Worm (Caenorhabditis elegans) whole organism, midembryonic: ENCODE data around the gene Y55D5A.4.

Experiments
- T22C8.4 ChIP-seq: fragments of 200-800 bp; sonication (Bioruptor generic); IDR thresholded peaks from 2 replicates; pipeline ENCODE4 v1.3.6; 2022; ENCODE audit warnings: missing genetic modification characterization, missing compliant biosample characterization
- cog-1 ChIP-seq: sonication (generic microtip); optimal IDR thresholded peaks from 2 replicates; lab custom pipeline; 2016; ENCODE audit warnings: missing genetic modification characterization, missing compliant biosample characterization
- flt-1 ChIP-seq: fragments of 200-800 bp; sonication (Bioruptor generic); IDR thresholded peaks from 2 replicates; pipeline ENCODE4 v1.3.6; 2022; ENCODE audit warnings: missing genetic modification characterization, missing compliant biosample characterization
- klf-2 ChIP-seq: fragments of 200-800 bp; sonication (Bioruptor generic); conservative IDR thresholded peaks from 2 replicates; pipeline ENCODE4 v1.3.6; 2022; ENCODE audit warnings: missing genetic modification reagents, missing genetic modification characterization, missing compliant biosample characterization
- med-1 ChIP-seq: sonication (generic microtip); optimal IDR thresholded peaks from 2 replicates; lab custom pipeline; 2017; ENCODE audit warnings: missing genetic modification characterization, mild to moderate bottlenecking, missing compliant biosample characterization, antibody characterized with exemption, missing genetic modification reagents; ENCODE audit not compliant: insufficient read depth
- ref-1 ChIP-seq: fragments of 200-800 bp; sonication (Bioruptor generic); conservative IDR thresholded peaks from 2 replicates; pipeline ENCODE4 v1.3.6; 2022; ENCODE audit warnings: missing genetic modification reagents, missing genetic modification characterization, missing compliant biosample characterization
- ztf-23 ChIP-seq: fragments of 200-800 bp; sonication (Bioruptor generic); IDR thresholded peaks from 2 replicates; pipeline ENCODE4 v1.3.6; 2022; ENCODE audit warnings: missing genetic modification reagents, missing genetic modification characterization, missing compliant biosample characterization
- ztf-29 ChIP-seq: fragments of 200-800 bp; sonication (Bioruptor generic); IDR thresholded peaks from 2 replicates; pipeline ENCODE4 v1.3.6; 2022; ENCODE audit warnings: missing genetic modification reagents, missing genetic modification characterization, missing compliant biosample characterization

- TF ChIP-seq ref-1 (GFP tag; lab: Robert Waterston, UW): no peak
- TF ChIP-seq med-1 (GFP tag; lab: Kevin White, UChicago): no peak
- no peak for TF ChIP-seq ztf-29 (GFP tag; lab: Robert Waterston, UW)
- no peak for TF ChIP-seq flt-1 (GFP tag; lab: Robert Waterston, UW)
- no peak for TF ChIP-seq T22C8.4 (GFP tag; lab: Robert Waterston, UW)
- TF ChIP-seq klf-2 (GFP tag; lab: Robert Waterston, UW): no peak
- TF ChIP-seq ztf-23 (GFP tag; lab: Robert Waterston, UW): no peak
- TF ChIP-seq cog-1 (tag; lab: Kevin White, UChicago): no peak
Measured at ce11 chrIII:2976176-2976575, 13.7 kb downstream of the Y55D5A.4 start.
